Worm (Caenorhabditis elegans): ENCODE measurements around the gene ZK370.4.

ZK370.4 gene

DNA sequence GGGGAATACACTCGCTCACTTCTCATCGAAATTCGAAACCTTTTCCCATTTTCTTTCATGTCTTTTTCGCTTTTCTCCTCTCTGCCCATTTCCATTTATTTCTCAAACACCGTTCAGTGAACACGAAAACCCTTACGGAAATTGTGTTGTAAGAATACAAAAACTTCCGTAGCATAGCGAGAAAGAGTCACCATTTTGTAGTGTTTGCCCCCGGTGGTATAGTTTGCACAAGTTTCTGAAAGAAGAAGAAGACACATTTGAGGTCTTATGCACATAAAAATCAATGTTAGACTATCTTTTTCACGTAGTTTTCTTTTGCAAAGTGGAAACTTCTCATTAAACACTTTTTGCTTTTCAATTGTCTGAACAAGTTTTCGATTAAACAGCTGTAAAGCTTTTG lies 12.1 kb downstream of the ZK370.4 start:
- TF ChIP-seq flt-1 (GFP tag; IDR thresholded peaks at IDR 0.05) (no peak), klf-2 (GFP tag; conservative IDR thresholded peaks at IDR 0.05) (no peak), med-1 (GFP tag; optimal IDR thresholded peaks at IDR 0.05; ENCODE audit: insufficient read depth) (no peak), ref-1 (GFP tag; conservative IDR thresholded peaks at IDR 0.05) (no peak), ztf-29 (GFP tag; IDR thresholded peaks at IDR 0.05) (no peak), T22C8.4 (GFP tag; IDR thresholded peaks at IDR 0.05) (no peak), ztf-23 (GFP tag; IDR thresholded peaks at IDR 0.05) (no peak), tab-1 (GFP tag; IDR thresholded peaks at IDR 0.05) (no peak), cog-1 (tag; optimal IDR thresholded peaks at IDR 0.05) (no peak)

- no peak for TF ChIP-seq klf-2 (GFP tag; conservative IDR thresholded peaks at IDR 0.05)
Measured at ce11 chrIII:8718592-8718991, 12.6 kb downstream of the ZK370.4 start.

DNA sequence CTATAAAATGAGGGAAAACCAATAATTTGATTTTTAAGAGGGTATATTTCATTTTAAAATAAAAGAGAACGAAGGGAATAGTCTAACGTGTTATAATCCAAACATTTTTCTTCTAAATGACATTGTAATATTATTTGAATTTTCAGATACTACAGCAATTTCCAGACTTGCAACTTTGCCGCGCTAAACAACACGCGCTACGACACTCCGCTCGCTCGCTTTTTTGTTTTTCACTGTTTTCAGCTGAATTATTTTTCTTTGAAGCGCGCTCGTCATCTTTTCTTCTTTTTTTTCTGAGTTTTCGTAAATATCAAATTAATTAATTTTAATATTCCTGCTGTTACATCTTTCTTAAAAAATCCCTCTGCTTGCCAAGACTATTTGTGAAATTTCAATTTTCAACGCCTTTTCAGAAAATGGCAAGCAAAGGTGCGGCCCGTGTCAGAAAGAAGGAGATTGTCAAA lies 13.9 kb downstream of the ZK370.4 start, which contains the start of gene mrpl-11:
mrpl-11 (plus strand) TSS at position 414 of the 464 bp plus-strand sequence.
- TF ChIP-seq flt-1 (GFP tag; IDR thresholded peaks at IDR 0.05) (no peak), cog-1 (tag; optimal IDR thresholded peaks at IDR 0.05) (no peak), T22C8.4 (GFP tag; IDR thresholded peaks at IDR 0.05) (no peak)

DNA sequence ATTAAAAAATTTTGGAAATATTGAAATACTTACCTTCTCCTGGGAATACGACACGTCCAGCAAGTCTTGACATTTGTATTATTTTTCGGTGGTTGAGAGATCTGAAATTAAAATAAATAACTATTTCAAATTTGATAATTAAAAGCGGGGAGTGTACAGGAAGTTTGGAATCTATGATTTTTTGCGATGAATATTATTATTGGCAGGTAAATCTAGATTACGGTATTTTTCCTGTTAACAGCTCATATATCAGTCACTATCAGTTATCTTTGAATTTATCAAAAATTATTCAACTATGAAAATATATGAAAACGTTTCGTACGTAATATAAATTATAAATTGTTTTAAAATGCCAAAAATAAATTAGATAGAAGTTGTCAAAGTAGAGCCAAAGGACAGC lies 15.1 kb downstream of the ZK370.4 start, which contains the start of gene B0303.14:
B0303.14 (minus strand) TSS at position 101 of the 400 bp plus-strand sequence.
- no peak for TF ChIP-seq T22C8.4 (GFP tag; IDR thresholded peaks at IDR 0.05)
- TF ChIP-seq ztf-29 (GFP tag; IDR thresholded peaks at IDR 0.05): no peak
- no peak for TF ChIP-seq med-1 (GFP tag; optimal IDR thresholded peaks at IDR 0.05; ENCODE audit: insufficient read depth)
- no peak for TF ChIP-seq tab-1 (GFP tag; IDR thresholded peaks at IDR 0.05)
- no peak for TF ChIP-seq ref-1 (GFP tag; conservative IDR thresholded peaks at IDR 0.05)
- TF ChIP-seq cog-1 (tag; optimal IDR thresholded peaks at IDR 0.05): no peak
- TF ChIP-seq klf-2 (GFP tag; conservative IDR thresholded peaks at IDR 0.05): no peak
- no peak for TF ChIP-seq flt-1 (GFP tag; IDR thresholded peaks at IDR 0.05)
- TF ChIP-seq ztf-23 (GFP tag; IDR thresholded peaks at IDR 0.05): no peak

DNA sequence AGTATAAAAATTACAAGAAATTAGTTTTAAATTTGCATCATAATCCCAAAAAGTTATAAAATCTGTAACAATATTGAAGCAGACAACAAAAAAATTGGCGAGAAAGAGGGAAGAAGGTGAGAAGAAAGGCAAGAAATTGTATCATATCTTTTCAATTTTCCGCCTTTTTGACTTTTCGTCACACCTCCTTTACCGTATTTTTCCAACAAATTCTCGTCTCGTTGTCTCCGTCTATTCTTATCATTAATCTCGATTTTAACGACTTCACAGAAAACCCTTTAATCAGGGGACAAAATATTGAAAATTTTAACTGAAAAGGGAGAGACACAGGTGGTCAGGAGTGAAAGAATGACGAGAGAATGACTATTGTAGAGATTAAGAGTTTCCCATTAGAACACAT lies 18.2 kb downstream of the ZK370.4 start:
- TF ChIP-seq T22C8.4 (GFP tag; IDR thresholded peaks at IDR 0.05): no peak
- TF ChIP-seq tab-1 (GFP tag; IDR thresholded peaks at IDR 0.05): no peak
- TF ChIP-seq flt-1 (GFP tag; IDR thresholded peaks at IDR 0.05): no peak
- no peak for TF ChIP-seq ref-1 (GFP tag; conservative IDR thresholded peaks at IDR 0.05)
- no peak for TF ChIP-seq ztf-29 (GFP tag; IDR thresholded peaks at IDR 0.05)
- TF ChIP-seq med-1 (GFP tag; optimal IDR thresholded peaks at IDR 0.05; ENCODE audit: insufficient read depth): no peak
- no peak for TF ChIP-seq cog-1 (tag; optimal IDR thresholded peaks at IDR 0.05)
- TF ChIP-seq klf-2 (GFP tag; conservative IDR thresholded peaks at IDR 0.05): no peak
- TF ChIP-seq ztf-23 (GFP tag; IDR thresholded peaks at IDR 0.05): no peak

ce11 chrIII:8710310-8710709 lies 20.9 kb downstream of the ZK370.4 start, which contains the start of gene B0303.11:
TSS of gene B0303.11 (minus strand) at chrIII:8710410.
- TF ChIP-seq ztf-23 (GFP tag; IDR thresholded peaks at IDR 0.05) (no peak), med-1 (GFP tag; optimal IDR thresholded peaks at IDR 0.05; ENCODE audit: insufficient read depth) (no peak)

DNA sequence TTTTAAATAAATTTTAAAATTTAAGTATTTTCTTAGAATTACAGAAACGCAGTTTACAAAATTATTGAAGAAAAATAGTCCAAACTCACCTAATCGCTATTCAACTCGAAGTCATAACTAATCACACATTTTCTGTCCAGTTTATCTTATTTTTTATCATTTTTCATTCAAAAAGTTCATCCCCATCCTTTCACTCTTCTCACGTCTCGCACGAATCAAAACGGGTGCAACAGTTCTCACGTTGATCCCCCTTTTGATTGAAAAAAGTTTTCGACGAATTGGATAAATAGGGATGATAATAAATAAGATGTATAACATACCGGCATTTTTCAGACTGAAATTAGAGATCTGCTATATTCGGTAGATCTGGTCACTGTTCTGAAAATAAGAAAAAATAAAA lies 21.5 kb downstream of the ZK370.4 start:
- TF ChIP-seq flt-1 (GFP tag; IDR thresholded peaks at IDR 0.05) (no peak), ztf-23 (GFP tag; IDR thresholded peaks at IDR 0.05) (no peak), med-1 (GFP tag; optimal IDR thresholded peaks at IDR 0.05; ENCODE audit: insufficient read depth) (no peak), klf-2 (GFP tag; conservative IDR thresholded peaks at IDR 0.05) (no peak), ztf-29 (GFP tag; IDR thresholded peaks at IDR 0.05) (no peak), cog-1 (tag; optimal IDR thresholded peaks at IDR 0.05) (no peak), T22C8.4 (GFP tag; IDR thresholded peaks at IDR 0.05) (no peak), tab-1 (GFP tag; IDR thresholded peaks at IDR 0.05) (no peak)

ce11 chrIII:8704765-8705164 lies 26.4 kb downstream of the ZK370.4 start, which contains the start of gene B0303.16:
TSS of gene B0303.16 (plus strand) at chrIII:8705065.
- no peak for TF ChIP-seq flt-1 (GFP tag; IDR thresholded peaks at IDR 0.05)
- no peak for TF ChIP-seq med-1 (GFP tag; optimal IDR thresholded peaks at IDR 0.05; ENCODE audit: insufficient read depth)
- no peak for TF ChIP-seq ref-1 (GFP tag; conservative IDR thresholded peaks at IDR 0.05)
- TF ChIP-seq ztf-29 (GFP tag; IDR thresholded peaks at IDR 0.05): no peak
- TF ChIP-seq cog-1 (tag; optimal IDR thresholded peaks at IDR 0.05): no peak
- no peak for TF ChIP-seq T22C8.4 (GFP tag; IDR thresholded peaks at IDR 0.05)
- TF ChIP-seq klf-2 (GFP tag; conservative IDR thresholded peaks at IDR 0.05): no peak
- no peak for TF ChIP-seq tab-1 (GFP tag; IDR thresholded peaks at IDR 0.05)

DNA sequence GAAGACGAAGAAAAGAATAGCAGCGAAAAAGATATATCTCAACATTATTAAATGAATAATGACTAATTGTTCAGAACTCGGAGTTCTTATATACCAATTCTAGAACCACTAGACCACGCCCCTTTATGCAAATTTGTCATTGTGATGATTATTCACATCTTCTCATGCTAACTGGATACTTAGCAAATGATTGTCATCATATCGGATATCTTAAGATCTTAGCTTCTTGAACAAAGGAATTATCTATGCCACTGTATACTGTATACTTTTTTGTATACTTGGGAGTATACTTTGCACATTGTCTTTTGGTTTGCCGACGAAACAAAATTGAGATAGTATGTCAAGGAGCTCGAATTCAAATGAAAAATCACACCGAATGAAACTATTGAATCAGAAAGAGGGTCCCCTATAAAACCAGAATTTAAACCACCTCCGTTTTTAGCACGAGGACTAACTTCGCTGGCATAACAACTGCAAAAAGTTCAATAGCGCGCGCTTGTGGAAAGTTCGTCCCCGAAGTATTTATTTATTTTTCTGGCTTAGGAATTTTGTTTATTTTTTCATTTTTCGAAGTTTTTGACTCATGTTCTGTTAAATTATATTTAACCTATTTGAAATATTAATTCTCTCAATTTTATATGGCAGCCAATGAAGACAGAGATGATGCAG lies 30.8 kb downstream of the ZK370.4 start, which contains the start of the genes sdz-1 and vps-33.1:
sdz-1 (minus strand) TSS at position 51 of the 669 bp plus-strand sequence.
vps-33.1 (plus strand) TSS at position 639 of the 669 bp plus-strand sequence.
- TF ChIP-seq tab-1 (GFP tag; IDR thresholded peaks at IDR 0.05): no peak
- TF ChIP-seq T22C8.4 (GFP tag; IDR thresholded peaks at IDR 0.05): no peak
- no peak for TF ChIP-seq med-1 (GFP tag; optimal IDR thresholded peaks at IDR 0.05; ENCODE audit: insufficient read depth)
- no peak for TF ChIP-seq ref-1 (GFP tag; conservative IDR thresholded peaks at IDR 0.05)
- TF ChIP-seq klf-2 (GFP tag; conservative IDR thresholded peaks at IDR 0.05): no peak
- no peak for TF ChIP-seq flt-1 (GFP tag; IDR thresholded peaks at IDR 0.05)
- TF ChIP-seq cog-1 (tag; optimal IDR thresholded peaks at IDR 0.05): no peak
- TF ChIP-seq ztf-23 (GFP tag; IDR thresholded peaks at IDR 0.05): no peak
- no peak for TF ChIP-seq ztf-29 (GFP tag; IDR thresholded peaks at IDR 0.05)

DNA sequence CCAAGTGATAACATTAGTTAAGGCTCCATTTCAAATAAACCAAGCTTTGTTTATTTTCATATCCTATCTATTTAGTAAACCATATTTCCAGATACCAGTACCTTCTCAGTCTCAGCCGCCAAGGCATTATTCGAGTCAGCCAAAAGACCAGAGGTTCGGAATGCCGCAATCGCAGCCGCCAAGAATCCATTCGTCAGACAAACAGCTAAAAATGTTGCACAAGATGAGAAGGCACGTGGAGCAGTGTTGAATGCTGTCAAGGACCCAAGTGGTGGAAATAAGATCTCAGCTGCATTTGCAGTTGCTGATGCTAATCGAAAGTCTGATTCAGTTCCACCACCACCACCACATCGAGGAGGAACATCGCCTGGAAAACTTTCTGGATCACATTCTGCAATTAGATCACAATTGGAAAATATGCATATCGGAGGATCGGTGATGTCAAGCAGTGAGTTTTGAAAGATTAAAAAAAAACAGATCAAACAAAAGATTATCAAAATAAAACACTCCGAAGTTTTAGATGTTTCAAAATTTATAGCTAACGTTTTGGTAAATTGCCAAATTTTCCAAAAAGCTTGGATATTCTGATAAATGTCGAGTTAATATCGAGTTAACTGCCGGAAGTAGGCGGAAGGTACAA lies 33.8 kb downstream of the ZK370.4 start:
- no peak for TF ChIP-seq med-1 (GFP tag; optimal IDR thresholded peaks at IDR 0.05; ENCODE audit: insufficient read depth)
- no peak for TF ChIP-seq T22C8.4 (GFP tag; IDR thresholded peaks at IDR 0.05)
- no peak for TF ChIP-seq ztf-29 (GFP tag; IDR thresholded peaks at IDR 0.05)
- no peak for TF ChIP-seq klf-2 (GFP tag; conservative IDR thresholded peaks at IDR 0.05)
- TF ChIP-seq tab-1 (GFP tag; IDR thresholded peaks at IDR 0.05): no peak
- TF ChIP-seq ztf-23 (GFP tag; IDR thresholded peaks at IDR 0.05): no peak
- TF ChIP-seq ref-1 (GFP tag; conservative IDR thresholded peaks at IDR 0.05): no peak
- TF ChIP-seq flt-1 (GFP tag; IDR thresholded peaks at IDR 0.05): no peak
- TF ChIP-seq cog-1 (tag; optimal IDR thresholded peaks at IDR 0.05): no peak
